Fruit fly (Drosophila melanogaster) whole organism, embryonic: ENCODE measurements around the gene Ptp36E.

Source experiments
- ATbp ChIP-seq: fragments of 200-800 bp; sonication (Bioruptor generic); optimal IDR thresholded peaks from 2 replicates; lab custom pipeline; 2017; ENCODE audit warnings: missing biosample characterization, mild to moderate bottlenecking, missing genetic modification characterization, missing genetic modification reagents
- Ada2b ChIP-seq: fragments of 200-800 bp; sonication (Bioruptor generic); IDR thresholded peaks from 2 replicates; pipeline ENCODE4 v1.3.6; 2022; ENCODE audit warnings: missing biosample characterization, missing genetic modification characterization
- Antp ChIP-seq: fragments of 200-800 bp; sonication (Bioruptor generic); optimal IDR thresholded peaks from 3 replicates; lab custom pipeline; 2016; ENCODE audit warnings: missing biosample characterization, missing genetic modification characterization
- BtbVII ChIP-seq: fragments of 200-800 bp; sonication (Bioruptor generic); optimal IDR thresholded peaks from 3 replicates; lab custom pipeline; 2017; ENCODE audit warnings: missing biosample characterization, mild to moderate bottlenecking, missing genetic modification characterization
- C15 ChIP-seq: fragments of 200-800 bp; sonication (Bioruptor generic); IDR thresholded peaks from 3 replicates; pipeline ENCODE4 v1.3.6; 2022; ENCODE audit warnings: missing biosample characterization, missing genetic modification characterization
- CG10209 ChIP-seq: fragments of 200-800 bp; sonication (Bioruptor generic); optimal IDR thresholded peaks from 3 replicates; lab custom pipeline; 2017; ENCODE audit warnings: missing biosample characterization, mild to moderate bottlenecking, missing genetic modification characterization, missing genetic modification reagents
- CG12391 ChIP-seq: fragments of 200-800 bp; sonication (Bioruptor generic); optimal IDR thresholded peaks from 3 replicates; lab custom pipeline; 2018; ENCODE audit warnings: missing biosample characterization, mild to moderate bottlenecking, missing genetic modification characterization, moderate library complexity
- CG13123 ChIP-seq: fragments of 200-800 bp; sonication (Bioruptor generic); optimal IDR thresholded peaks from 2 replicates; lab custom pipeline; 2016; ENCODE audit warnings: missing biosample characterization, missing genetic modification characterization
- CG13287 ChIP-seq: fragments of 200-800 bp; sonication (Bioruptor generic); IDR thresholded peaks from 2 replicates; pipeline ENCODE4 v1.3.6; 2022; ENCODE audit warnings: missing biosample characterization, missing genetic modification characterization; ENCODE audit not compliant: partially characterized antibody
- CG13894 ChIP-seq: fragments of 200-800 bp; sonication (Bioruptor generic); optimal IDR thresholded peaks from 3 replicates; lab custom pipeline; 2018; ENCODE audit warnings: missing biosample characterization, mild to moderate bottlenecking, missing genetic modification characterization, moderate library complexity
- CG14860 ChIP-seq: fragments of 200-800 bp; sonication (Bioruptor generic); IDR thresholded peaks from 3 replicates; pipeline ENCODE4 v1.3.6; 2022; ENCODE audit warnings: missing biosample characterization, missing genetic modification characterization; ENCODE audit not compliant: partially characterized antibody
- CG15696 ChIP-seq: fragments of 200-800 bp; sonication (Bioruptor generic); optimal IDR thresholded peaks from 2 replicates; lab custom pipeline; 2019; ENCODE audit warnings: missing biosample characterization, mild to moderate bottlenecking, missing genetic modification characterization, moderate library complexity
- CG17829 ChIP-seq: fragments of 200-800 bp; optimal IDR thresholded peaks from 2 replicates; lab custom pipeline; 2019; ENCODE audit warnings: missing biosample characterization, mild to moderate bottlenecking, missing genetic modification characterization, moderate library complexity
- CG2116 ChIP-seq: fragments of 200-800 bp; sonication (Bioruptor generic); optimal IDR thresholded peaks from 3 replicates; lab custom pipeline; 2018; ENCODE audit warnings: missing biosample characterization, mild to moderate bottlenecking, missing genetic modification characterization
- CG2712 ChIP-seq: fragments of 200-800 bp; optimal IDR thresholded peaks from 3 replicates; lab custom pipeline; 2019; ENCODE audit warnings: missing biosample characterization, mild to moderate bottlenecking, missing genetic modification characterization, moderate library complexity
- CG7987 ChIP-seq: fragments of 200-800 bp; sonication (Bioruptor generic); optimal IDR thresholded peaks from 2 replicates; lab custom pipeline; 2018; ENCODE audit warnings: missing biosample characterization, mild to moderate bottlenecking, missing genetic modification characterization, moderate library complexity
- CG8388 ChIP-seq: fragments of 200-800 bp; sonication (Bioruptor generic); optimal IDR thresholded peaks from 2 replicates; lab custom pipeline; 2019; ENCODE audit warnings: missing biosample characterization, mild to moderate bottlenecking, missing genetic modification characterization, moderate library complexity
- CG9437 ChIP-seq: fragments of 200-800 bp; sonication (Bioruptor generic); optimal IDR thresholded peaks from 2 replicates; lab custom pipeline; 2018; ENCODE audit warnings: missing biosample characterization, mild to moderate bottlenecking, missing genetic modification characterization
- CG9797 ChIP-seq: fragments of 200-800 bp; sonication (Bioruptor generic); optimal IDR thresholded peaks from 3 replicates; lab custom pipeline; 2018; ENCODE audit warnings: missing biosample characterization, mild to moderate bottlenecking, missing genetic modification characterization
- CHES-1-like ChIP-seq: fragments of 200-800 bp; sonication (Bioruptor generic); optimal IDR thresholded peaks from 2 replicates; lab custom pipeline; 2016; ENCODE audit warnings: missing biosample characterization, missing genetic modification characterization
- Ets97D ChIP-seq: fragments of 200-800 bp; sonication (Bioruptor generic); optimal IDR thresholded peaks from 3 replicates; lab custom pipeline; 2016; ENCODE audit warnings: missing biosample characterization, missing genetic modification characterization
- HLHmδ ChIP-seq: fragments of 200-800 bp; sonication (Bioruptor generic); optimal IDR thresholded peaks from 2 replicates; lab custom pipeline; 2018; ENCODE audit warnings: missing biosample characterization, mild to moderate bottlenecking, missing genetic modification characterization, moderate library complexity
- Hmx ChIP-seq: fragments of 200-800 bp; sonication (Bioruptor generic); optimal IDR thresholded peaks from 2 replicates; lab custom pipeline; 2016; ENCODE audit warnings: missing biosample characterization, missing genetic modification characterization
- NK7.1 ChIP-seq: fragments of 200-800 bp; sonication (Bioruptor generic); optimal IDR thresholded peaks from 3 replicates; lab custom pipeline; 2016; ENCODE audit warnings: missing biosample characterization, missing genetic modification characterization
- Sin3A ChIP-seq: fragments of >200 bp; optimal IDR thresholded peaks from 2 replicates; lab custom pipeline; 2018
- Six4 ChIP-seq: fragments of 200-800 bp; sonication (Bioruptor generic); optimal IDR thresholded peaks from 2 replicates; lab custom pipeline; 2016; ENCODE audit warnings: missing biosample characterization, missing genetic modification characterization
- Trl ChIP-seq, 3 experiments: fragments of >200 bp in 2 of 3; fragments of 200-800 bp in 1 of 3; sonication (Bioruptor generic) in 1 of 3; optimal IDR thresholded peaks; 2 replicates in 1 of 3; 3 replicates in 2 of 3; lab custom pipeline; 2016 to 2017; ENCODE audit warnings: missing biosample characterization in 1 of 3, missing genetic modification characterization in 1 of 3
- Xbp1 ChIP-seq: fragments of 200-800 bp; sonication (Bioruptor generic); optimal IDR thresholded peaks from 3 replicates; lab custom pipeline; 2016; ENCODE audit warnings: missing biosample characterization, mild to moderate bottlenecking, missing genetic modification characterization
- abd-A ChIP-seq: fragments of 200-800 bp; sonication (Bioruptor generic); optimal IDR thresholded peaks from 3 replicates; lab custom pipeline; 2019; ENCODE audit warnings: missing biosample characterization, mild to moderate bottlenecking, missing genetic modification characterization, moderate library complexity
- az2 ChIP-seq: fragments of 200-800 bp; sonication (Bioruptor generic); optimal IDR thresholded peaks from 3 replicates; lab custom pipeline; 2016; ENCODE audit warnings: missing biosample characterization, missing genetic modification characterization
- bowl ChIP-seq: fragments of 200-800 bp; sonication (Bioruptor generic); IDR thresholded peaks from 2 replicates; pipeline ENCODE4 v1.3.6; 2022; ENCODE audit warnings: missing biosample characterization, missing genetic modification characterization
- bsh ChIP-seq, 2 experiments: fragments of 200-800 bp; sonication (Bioruptor generic); optimal IDR thresholded peaks; 2 replicates each; lab custom pipeline; 2017 to 2018; ENCODE audit warnings: mild to moderate bottlenecking in 2 of 2, missing biosample characterization in 2 of 2, missing genetic modification characterization in 2 of 2, moderate library complexity in 1 of 2
- chinmo ChIP-seq: fragments of 200-800 bp; sonication (Bioruptor generic); IDR thresholded peaks from 4 replicates; pipeline ENCODE4 v1.3.6; 2022; ENCODE audit warnings: missing biosample characterization, missing genetic modification characterization; ENCODE audit not compliant: partially characterized antibody
- chn ChIP-seq: fragments of 200-800 bp; sonication (Bioruptor generic); optimal IDR thresholded peaks from 2 replicates; lab custom pipeline; 2016; ENCODE audit warnings: missing biosample characterization, missing genetic modification characterization
- corto ChIP-seq: fragments of 200-800 bp; sonication (Bioruptor generic); optimal IDR thresholded peaks from 2 replicates; lab custom pipeline; 2016; ENCODE audit warnings: missing biosample characterization, mild to moderate bottlenecking, missing genetic modification characterization, moderate library complexity
- crc ChIP-seq: fragments of 200-800 bp; sonication (Bioruptor generic); optimal IDR thresholded peaks from 2 replicates; lab custom pipeline; 2016; ENCODE audit warnings: missing biosample characterization, missing genetic modification characterization
- cwo ChIP-seq: fragments of 200-800 bp; sonication (Bioruptor generic); optimal IDR thresholded peaks from 3 replicates; lab custom pipeline; 2017; ENCODE audit warnings: missing biosample characterization, missing genetic modification characterization, mild to moderate bottlenecking, moderate library complexity, missing genetic modification reagents
- dan ChIP-seq: fragments of 200-800 bp; sonication (Bioruptor generic); IDR thresholded peaks from 2 replicates; pipeline ENCODE4 v1.3.6; 2022; ENCODE audit warnings: missing biosample characterization, missing genetic modification characterization
- fu2 ChIP-seq: fragments of 200-800 bp; sonication (Bioruptor generic); optimal IDR thresholded peaks from 2 replicates; lab custom pipeline; 2016; ENCODE audit warnings: missing biosample characterization, missing genetic modification characterization
- ham ChIP-seq: fragments of 200-800 bp; sonication (Bioruptor generic); IDR thresholded peaks from 2 replicates; pipeline ENCODE4 v1.3.6; 2022; ENCODE audit warnings: missing biosample characterization, missing genetic modification characterization
- insv ChIP-seq, 2 experiments: fragments of 200-800 bp; sonication (Bioruptor generic); optimal IDR thresholded peaks; 3 replicates each; lab custom pipeline; 2016 to 2018; ENCODE audit warnings: missing biosample characterization in 2 of 2, missing genetic modification characterization in 2 of 2
- jumu ChIP-seq: fragments of 200-800 bp; sonication (Bioruptor generic); optimal IDR thresholded peaks from 3 replicates; lab custom pipeline; 2016; ENCODE audit warnings: missing biosample characterization, missing genetic modification characterization
- maf-S ChIP-seq: fragments of 200-800 bp; sonication (Bioruptor generic); optimal IDR thresholded peaks from 2 replicates; lab custom pipeline; 2016; ENCODE audit warnings: missing biosample characterization, missing genetic modification characterization
- peb ChIP-seq: fragments of 200-800 bp; sonication (Bioruptor generic); IDR thresholded peaks from 2 replicates; pipeline ENCODE4 v1.3.6; 2022; ENCODE audit warnings: missing biosample characterization, missing genetic modification characterization
- tin ChIP-seq: fragments of 200-800 bp; sonication (Bioruptor generic); optimal IDR thresholded peaks from 3 replicates; lab custom pipeline; 2016; ENCODE audit warnings: missing biosample characterization, missing genetic modification characterization
- tll ChIP-seq, 2 experiments: fragments of 200-800 bp in 1 of 2; fragments of >200 bp in 1 of 2; sonication (Bioruptor generic) in 1 of 2; optimal IDR thresholded peaks; 2 replicates each; lab custom pipeline; 2017 to 2019; ENCODE audit warnings: missing biosample characterization in 2 of 2, missing genetic modification characterization in 2 of 2, mild to moderate bottlenecking in 1 of 2, moderate library complexity in 1 of 2
- ttk ChIP-seq: fragments of 200-800 bp; sonication (Bioruptor generic); IDR thresholded peaks from 2 replicates; pipeline ENCODE4 v2.1.2; 2022; ENCODE audit warnings: missing biosample characterization, missing genetic modification characterization

Gene Ptp36E

DNA sequence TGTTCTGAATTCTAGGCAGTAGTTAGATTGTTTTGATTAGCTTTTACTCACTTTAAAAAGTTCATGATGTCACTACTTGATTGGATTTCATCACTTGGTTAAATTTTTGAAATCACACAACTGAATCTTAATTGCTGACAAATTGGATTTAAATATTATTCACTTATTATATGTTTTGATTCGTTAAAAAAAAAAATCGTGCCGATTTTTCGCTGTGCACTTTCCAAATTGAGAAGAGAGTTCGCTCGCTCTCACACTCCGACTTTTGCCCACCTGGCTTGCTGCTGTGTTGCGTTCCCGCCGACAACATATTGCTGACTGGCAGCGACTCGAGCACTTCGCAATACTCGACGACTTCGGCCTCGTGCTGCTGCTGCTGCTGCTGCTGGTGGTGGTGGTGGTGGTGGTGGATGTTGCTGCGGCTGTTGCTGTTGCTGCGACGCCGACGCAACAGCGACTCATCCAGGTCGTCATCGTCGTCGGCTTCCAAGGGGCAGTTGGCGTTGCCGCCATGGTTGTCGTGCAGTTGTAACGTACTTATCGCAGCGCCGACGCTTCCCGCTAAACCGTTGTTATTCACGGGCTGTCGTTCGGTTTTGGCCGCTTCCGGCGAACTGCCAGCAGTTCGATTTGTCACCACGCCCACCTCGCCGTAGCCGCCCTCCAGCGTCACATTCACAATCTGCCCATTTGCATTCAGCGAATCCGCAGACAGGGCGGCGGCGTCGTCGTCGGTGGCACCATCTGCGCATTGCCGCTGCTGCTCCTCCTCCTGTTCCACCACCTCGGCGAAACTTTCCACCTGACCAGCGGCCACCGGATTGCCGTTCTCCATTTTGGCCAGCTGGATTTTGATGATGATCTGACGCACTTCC, 43.1 kb downstream of the Ptp36E start (continued):
- TF ChIP-seq corto (GFP tag; lab: Kevin White, UChicago): no peak
- TF ChIP-seq Sin3A (lab: Kevin White, UChicago): no peak
- TF ChIP-seq CG10209 (GFP tag; lab: Kevin White, UChicago): peak; percentile 62
- TF ChIP-seq NK7.1 (GFP tag; lab: Kevin White, UChicago): no peak
- TF ChIP-seq CG12391: peak; percentile 73
- TF ChIP-seq CHES-1-like (GFP tag; lab: Kevin White, UChicago): peak; percentile 39
- TF ChIP-seq Ada2b: no peak; the same call in 1 of the 2 replicates
- TF ChIP-seq cwo (GFP tag; lab: Kevin White, UChicago): peak; percentile 64
- peak; percentile 54 for TF ChIP-seq fu2 (GFP tag; lab: Kevin White, UChicago)
- TF ChIP-seq maf-S (GFP tag; lab: Kevin White, UChicago): peak; percentile 4
- TF ChIP-seq Antp: peak; percentile 3
- TF ChIP-seq bowl (GFP tag; lab: Robert Waterston, UW): no peak
- TF ChIP-seq CG15696: peak; percentile 27
- TF ChIP-seq Ets97D (GFP tag; lab: Kevin White, UChicago): peak; percentile 10
- peak; percentile 14 for TF ChIP-seq crc (GFP tag; lab: Kevin White, UChicago)
- TF ChIP-seq CG13894: peak; percentile 37
- no peak for TF ChIP-seq CG2116 (GFP tag; lab: Kevin White, UChicago)
- TF ChIP-seq tin (GFP tag; lab: Kevin White, UChicago): peak; percentile 65
- TF ChIP-seq CG7987 (GFP tag; lab: Kevin White, UChicago): peak; percentile 33
- no peak for TF ChIP-seq CG14860 (GFP tag; lab: Robert Waterston, UW)
- TF ChIP-seq CG8388 (GFP tag; lab: Kevin White, UChicago): peak; percentile 64
- TF ChIP-seq CG13287: no peak; the same call in none of the 2 replicates
- TF ChIP-seq az2 (GFP tag; lab: Kevin White, UChicago): peak; percentile 67
- TF ChIP-seq BtbVII: peak; percentile 66
- peak; percentile 55 for TF ChIP-seq chn (GFP tag; lab: Kevin White, UChicago)
- TF ChIP-seq abd-A: no peak
- no peak for TF ChIP-seq tll (GFP tag; optimal IDR thresholded peaks at IDR 0.05; lab: Kevin White, UChicago)
- no peak for TF ChIP-seq dan (GFP tag; lab: Robert Waterston, UW)
- no peak for TF ChIP-seq ham (GFP tag; lab: Robert Waterston, UW)
- TF ChIP-seq jumu (GFP tag; lab: Kevin White, UChicago): no peak
- peak; percentile 73 for TF ChIP-seq ATbp (GFP tag; lab: Kevin White, UChicago)
- peak; percentile 63 for TF ChIP-seq CG9437 (GFP tag; lab: Kevin White, UChicago)
- peak in 1 of 2 experiments; percentile 53 for TF ChIP-seq bsh (GFP tag; optimal IDR thresholded peaks at IDR 0.05; lab: Kevin White, UChicago)
- TF ChIP-seq CG13123 (GFP tag; lab: Kevin White, UChicago): peak; percentile 19
- TF ChIP-seq Six4 (GFP tag; lab: Kevin White, UChicago): peak; percentile 55
- peak; percentile 74 for TF ChIP-seq ttk
- TF ChIP-seq insv (GFP tag; optimal IDR thresholded peaks at IDR 0.05; lab: Kevin White, UChicago): no peak
- peak; percentile 62 for TF ChIP-seq CG17829
- TF ChIP-seq CG9797 (GFP tag; lab: Kevin White, UChicago): no peak
- no peak for TF ChIP-seq peb (GFP tag; lab: Robert Waterston, UW)
- peak; percentile 19 to 27 for TF ChIP-seq Trl (optimal IDR thresholded peaks at IDR 0.05; lab: Kevin White, UChicago)
- peak; percentile 16 for TF ChIP-seq Trl (GFP tag; optimal IDR thresholded peaks at IDR 0.05; lab: Kevin White, UChicago)
- peak; percentile 68 for TF ChIP-seq CG2712 (tag; lab: Kevin White, UChicago)
- TF ChIP-seq HLHmδ (GFP tag; lab: Kevin White, UChicago): peak; percentile 87
- TF ChIP-seq C15: no peak
- TF ChIP-seq Hmx: no peak
- TF ChIP-seq chinmo (GFP tag; lab: Robert Waterston, UW): peak; percentile 78; the same call in 2 of the 4 replicates
- TF ChIP-seq Xbp1 (GFP tag; lab: Kevin White, UChicago): peak; percentile 68
